Fruit fly (Drosophila melanogaster): ENCODE measurements around the gene CG14877.

DNA sequence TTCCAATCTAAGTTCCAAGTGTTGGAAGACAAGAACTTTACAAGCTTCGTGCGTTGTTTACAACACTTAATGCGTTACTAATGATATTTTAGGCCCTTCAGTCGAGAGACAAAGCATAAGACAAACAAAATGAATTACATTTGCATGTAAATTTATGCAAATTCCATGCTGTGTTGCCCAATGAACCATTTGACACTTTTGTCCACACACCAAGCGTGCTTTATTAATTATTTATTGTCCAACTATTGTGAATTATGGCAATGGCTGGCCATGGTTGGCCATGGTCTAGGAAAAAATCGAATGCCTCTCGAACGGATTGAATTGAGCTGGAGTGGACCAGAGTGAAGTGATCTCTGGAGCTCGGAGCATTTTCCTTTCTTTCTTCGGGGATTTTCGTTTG lies 32.2 kb upstream of the CG14877 start:
- no peak for TF ChIP-seq Ets98B (GFP tag; IDR thresholded peaks at IDR 0.05)
- no peak for TF ChIP-seq CG4496 (GFP tag; IDR thresholded peaks at IDR 0.05)
- TF ChIP-seq CG8301 (tag; optimal IDR thresholded peaks at IDR 0.05) = no peak
- TF ChIP-seq CG15710 (tag; optimal IDR thresholded peaks at IDR 0.05) = no peak
- TF ChIP-seq CG14655 (GFP tag; optimal IDR thresholded peaks at IDR 0.05) = no peak

Measured in whole organism, pupa.